Fruit fly (Drosophila melanogaster) whole organism, wandering third instar larva: ENCODE measurements around the gene CG5664.
A peak's percentile ranks its signal among the peaks of the same experiment; 100 is the strongest.

Experiments
- Abd-B ChIP-seq: fragments of >200 bp; optimal IDR thresholded peaks from 2 replicates; lab custom pipeline; 2017; ENCODE audit warnings: missing biosample characterization, missing genetic modification characterization
- CG9705 ChIP-seq: fragments of 200-800 bp; sonication (Bioruptor generic); optimal IDR thresholded peaks from 2 replicates; lab custom pipeline; 2018; ENCODE audit warnings: missing biosample characterization, mild to moderate bottlenecking, missing genetic modification characterization
- CrebA ChIP-seq: fragments of 200-800 bp; sonication (Bioruptor generic); optimal IDR thresholded peaks from 2 replicates; lab custom pipeline; 2016; ENCODE audit warnings: missing biosample characterization, mild to moderate bottlenecking, missing genetic modification characterization, borderline replicate concordance
- Dfd ChIP-seq: fragments of >200 bp; optimal IDR thresholded peaks from 2 replicates; lab custom pipeline; 2017; ENCODE audit warnings: missing biosample characterization, missing genetic modification characterization
- Hr83 ChIP-seq: fragments of 200-300 bp; sonication (Bioruptor generic); optimal IDR thresholded peaks from 2 replicates; lab custom pipeline; 2016; ENCODE audit warnings: missing biosample characterization, mild to moderate bottlenecking, missing genetic modification characterization, moderate library complexity; ENCODE audit not compliant: poor library complexity, severe bottlenecking
- Jra ChIP-seq: sonication (Bioruptor generic); optimal IDR thresholded peaks from 2 replicates; lab custom pipeline; 2016; ENCODE audit warnings: missing biosample characterization, missing genetic modification characterization
- Myc ChIP-seq: fragments of >200 bp; optimal IDR thresholded peaks from 2 replicates; lab custom pipeline; 2017
- br ChIP-seq: fragments of 200-800 bp; sonication (Bioruptor generic); optimal IDR thresholded peaks from 2 replicates; lab custom pipeline; 2016; ENCODE audit warnings: missing biosample characterization, missing genetic modification characterization
- dl ChIP-seq, 2 experiments: fragments of 175-275, 200-275 bp in 1 of 2; fragments of 200-275 bp in 1 of 2; sonication (Bioruptor generic); optimal IDR thresholded peaks; lab custom pipeline; 2018; ENCODE audit warnings: mild to moderate bottlenecking in 2 of 2, missing biosample characterization in 2 of 2, missing genetic modification characterization in 2 of 2, moderate library complexity in 2 of 2; ENCODE audit not compliant: partially characterized antibody in 2 of 2, insufficient read depth in 1 of 2
- foxo ChIP-seq, 2 experiments: fragments of 200-800 bp; sonication (Bioruptor generic); optimal IDR thresholded peaks; 2 replicates in 1 of 2; 3 replicates in 1 of 2; lab custom pipeline; 2016 to 2017; ENCODE audit warnings: missing biosample characterization in 2 of 2, missing genetic modification characterization in 2 of 2
- h ChIP-seq: fragments of 200-800 bp; sonication (Bioruptor generic); optimal IDR thresholded peaks from 3 replicates; lab custom pipeline; 2016; ENCODE audit warnings: missing biosample characterization, mild to moderate bottlenecking, missing genetic modification characterization
- pan ChIP-seq: fragments of >200 bp; optimal IDR thresholded peaks from 2 replicates; lab custom pipeline; 2017
- psq ChIP-seq: fragments of 200-800 bp; sonication (Bioruptor generic); optimal IDR thresholded peaks from 3 replicates; lab custom pipeline; 2017; ENCODE audit warnings: missing biosample characterization, mild to moderate bottlenecking, missing genetic modification characterization, moderate library complexity
- usp ChIP-seq: fragments of >200 bp; optimal IDR thresholded peaks from 2 replicates; lab custom pipeline; 2017; ENCODE audit warnings: missing biosample characterization, missing genetic modification characterization

DNA sequence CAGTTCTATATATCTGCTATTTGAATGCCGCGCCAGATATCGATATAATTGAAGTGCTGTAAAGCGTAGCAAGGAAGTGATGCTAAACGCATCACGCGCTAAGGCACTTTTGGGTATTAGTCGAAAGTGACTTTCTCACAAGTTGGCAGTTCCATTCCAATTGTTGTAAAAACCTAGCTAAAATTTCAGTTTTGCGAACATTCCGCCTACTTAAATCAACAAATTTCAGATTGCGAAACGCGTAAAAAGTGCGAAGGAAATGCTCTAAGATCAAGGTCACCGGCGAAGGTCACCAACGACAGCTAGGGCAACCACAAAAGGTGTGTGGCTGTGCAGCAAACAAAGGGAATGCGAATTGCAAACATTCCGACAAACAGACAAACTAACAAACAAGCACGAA lies 4.5 kb upstream of the CG5664 start, which contains the start of gene Syx7:
- TF ChIP-seq pan (lab: Kevin White, UChicago) (no peak), Myc (lab: Kevin White, UChicago) (peak; percentile 28), foxo (GFP tag; optimal IDR thresholded peaks at IDR 0.05; lab: Kevin White, UChicago) (no peak), Hr83 (peak; percentile 40), usp (GFP tag; lab: Kevin White, UChicago) (no peak), CG9705 (GFP tag; lab: Kevin White, UChicago) (no peak), br (GFP tag; lab: Kevin White, UChicago) (no peak), Jra (no peak), h (GFP tag; lab: Kevin White, UChicago) (peak; percentile 44), Dfd (no peak), CrebA (GFP tag; lab: Kevin White, UChicago) (no peak), Abd-B (GFP tag; lab: Kevin White, UChicago) (no peak), psq (GFP tag; lab: Kevin White, UChicago) (no peak), dl (GFP tag; optimal IDR thresholded peaks at IDR 0.05; lab: Kevin White, UChicago; ENCODE audit: insufficient read depth in 1 of 2, partially characterized antibody in 2 of 2) (no peak)
